Worm (Caenorhabditis elegans) whole organism, mixed stage, embryonic: ENCODE data around the gene pigt-1.

Experiments
- ceh-43 ChIP-seq: fragments of 200-800 bp; sonication (Bioruptor generic); optimal IDR thresholded peaks from 2 replicates; lab custom pipeline; 2018; ENCODE audit warnings: mild to moderate bottlenecking, missing genetic modification characterization, moderate library complexity, missing compliant biosample characterization
- elt-3 ChIP-seq: fragments of 150-350 bp; optimal IDR thresholded peaks from 2 replicates; lab custom pipeline; 2014; ENCODE audit warnings: missing biosample characterization, missing genetic modification characterization
- mep-1 ChIP-seq: fragments of 150-350 bp; optimal IDR thresholded peaks from 2 replicates; lab custom pipeline; 2017; ENCODE audit warnings: missing biosample characterization, missing genetic modification reagents, missing genetic modification characterization, inconsistent platforms
- nhr-237 ChIP-seq: fragments of 150-350 bp; optimal IDR thresholded peaks from 2 replicates; lab custom pipeline; 2014; ENCODE audit warnings: missing biosample characterization, missing genetic modification characterization
- nhr-28 ChIP-seq: fragments of 150-350 bp; optimal IDR thresholded peaks from 2 replicates; lab custom pipeline; 2014; ENCODE audit warnings: missing biosample characterization, missing genetic modification characterization
- pha-4 ChIP-seq: fragments of 150-350 bp; optimal IDR thresholded peaks from 2 replicates; lab custom pipeline; 2018; ENCODE audit warnings: missing biosample characterization, missing genetic modification reagents, missing genetic modification characterization
- unc-39 ChIP-seq: fragments of 150-350 bp; optimal IDR thresholded peaks from 2 replicates; lab custom pipeline; 2014; ENCODE audit warnings: missing biosample characterization, missing genetic modification characterization
- unc-62 ChIP-seq: fragments of 150-350 bp; optimal IDR thresholded peaks from 2 replicates; lab custom pipeline; 2014; ENCODE audit warnings: missing biosample characterization, missing genetic modification reagents, missing genetic modification characterization

DNA sequence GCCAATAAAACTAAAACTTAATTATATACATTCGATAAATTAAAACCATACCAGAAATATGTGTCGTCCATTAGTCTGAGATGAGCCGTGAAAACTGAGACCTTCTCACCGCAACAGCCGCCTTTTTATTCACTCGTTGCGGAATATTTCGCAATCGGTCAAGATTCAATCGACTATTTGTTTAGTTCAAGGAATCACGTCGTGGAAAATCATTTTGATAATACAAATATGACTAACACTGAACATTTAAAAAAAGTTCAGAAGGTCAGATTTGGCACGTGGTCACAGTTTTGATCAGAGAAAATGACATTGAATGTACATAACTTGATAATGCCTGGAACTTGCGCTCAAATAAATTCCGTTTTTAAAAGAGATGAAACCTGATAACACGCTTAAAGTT, 19.9 kb downstream of the pigt-1 start, which contains the start of gene F17C11.11:
- TF ChIP-seq unc-62 (GFP tag; lab: Kevin White, UChicago) (no peak), ceh-43 (GFP tag; lab: Kevin White, UChicago) (no peak), mep-1 (tag; lab: Kevin White, UChicago) (no peak), nhr-237 (no peak), pha-4 (tag; lab: Kevin White, UChicago) (no peak), elt-3 (no peak), unc-39 (tag; lab: Kevin White, UChicago) (no peak), nhr-28 (no peak)
